Worm (Caenorhabditis elegans) whole organism, late embryonic: Measurements from ENCODE around the gene B0218.5.

Experiments used
- T23F11.4 ChIP-seq: fragments of 200-800 bp; sonication (Bioruptor generic); optimal IDR thresholded peaks from 2 replicates; lab custom pipeline; 2018; ENCODE audit warnings: mild to moderate bottlenecking, missing genetic modification characterization, missing compliant biosample characterization
- Y22D7AL.16 ChIP-seq: sonication (generic microtip); optimal IDR thresholded peaks from 2 replicates; lab custom pipeline; 2016; ENCODE audit warnings: missing genetic modification characterization, missing compliant biosample characterization
- ets-4 ChIP-seq: sonication (generic microtip); optimal IDR thresholded peaks from 2 replicates; lab custom pipeline; 2016; ENCODE audit warnings: missing genetic modification characterization, missing compliant biosample characterization
- lin-11 ChIP-seq: fragments of 200-800 bp; sonication (Bioruptor generic); optimal IDR thresholded peaks from 2 replicates; lab custom pipeline; 2018; ENCODE audit warnings: mild to moderate bottlenecking, missing genetic modification characterization, missing compliant biosample characterization
- nfya-1 ChIP-seq: sonication (generic microtip); optimal IDR thresholded peaks from 2 replicates; lab custom pipeline; 2017; ENCODE audit warnings: missing genetic modification characterization, mild to moderate bottlenecking, missing compliant biosample characterization, antibody characterized with exemption, moderate library complexity
- pha-2 ChIP-seq: sonication (generic microtip); optimal IDR thresholded peaks from 2 replicates; lab custom pipeline; 2017; ENCODE audit warnings: mild to moderate bottlenecking, missing genetic modification characterization, missing compliant biosample characterization
- rnt-1 ChIP-seq: sonication (generic microtip); optimal IDR thresholded peaks from 2 replicates; lab custom pipeline; 2016; ENCODE audit warnings: missing genetic modification characterization, missing compliant biosample characterization
- sdc-2 ChIP-seq: sonication (generic microtip); optimal IDR thresholded peaks from 2 replicates; lab custom pipeline; 2016; ENCODE audit warnings: missing genotype, missing genetic modification characterization, missing compliant biosample characterization
- unc-55 ChIP-seq: sonication (generic microtip); optimal IDR thresholded peaks from 2 replicates; lab custom pipeline; 2017; ENCODE audit warnings: missing biosample characterization, missing genetic modification reagents, missing genetic modification characterization

- TF ChIP-seq sdc-2 (no peak), Y22D7AL.16 (tag; lab: Kevin White, UChicago) (no peak), pha-2 (tag; lab: Kevin White, UChicago) (no peak), T23F11.4 (no peak), rnt-1 (no peak), ets-4 (tag; lab: Kevin White, UChicago) (no peak), nfya-1 (tag; lab: Kevin White, UChicago) (no peak), lin-11 (tag; lab: Kevin White, UChicago) (no peak), unc-55 (no peak)
These were observed 4.7 kb upstream of the B0218.5 start for ce11 chrIV:8161774-8162173.
